Fruit fly (Drosophila melanogaster): Measurements from ENCODE around the gene mbm.

mbm gene

DNA sequence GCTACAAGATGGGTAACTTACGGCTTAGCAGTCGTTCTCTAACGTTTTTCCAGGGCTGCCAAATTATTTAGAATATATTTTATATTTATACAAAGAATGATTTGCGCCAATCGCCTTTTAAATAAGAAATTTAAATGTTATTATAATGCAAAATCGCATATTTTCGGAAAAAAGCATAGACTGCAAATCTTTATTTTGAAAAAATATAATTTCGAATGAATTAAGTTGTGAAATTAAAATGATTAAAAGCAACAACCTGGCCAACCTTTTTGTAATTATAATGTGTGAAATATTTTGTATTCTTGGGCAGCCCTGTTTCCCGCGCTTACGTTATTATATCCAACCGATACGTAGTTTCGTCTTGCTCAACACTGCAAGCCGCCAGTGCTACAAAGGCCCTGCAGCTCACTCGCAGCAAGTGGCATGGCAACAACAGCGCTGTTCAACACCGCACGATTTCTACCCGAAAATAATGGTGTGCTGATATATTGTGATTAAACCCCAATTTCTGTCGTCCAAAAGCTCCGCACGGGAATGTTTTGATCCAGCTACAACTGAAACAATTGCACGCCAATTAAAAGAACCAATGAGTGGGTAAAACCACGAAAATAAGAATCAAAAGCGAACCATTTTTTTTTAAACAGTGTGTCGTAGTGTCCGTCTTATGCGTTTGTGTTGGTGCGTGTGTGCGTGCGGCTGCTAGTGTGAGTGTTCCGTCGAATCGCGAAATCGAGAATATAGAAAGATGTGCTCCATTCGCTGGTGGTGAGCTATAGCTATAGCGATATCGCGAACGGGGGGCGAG is 24.2 kb upstream of the mbm start, which contains the start of gene Pi3K21B:
Gene Pi3K21B, plus strand, starts transcription at position 401 of the 805 bp plus-strand sequence.
- peak; percentile 100 for TF ChIP-seq Hr83 (GFP tag; optimal IDR thresholded peaks at IDR 0.05; ENCODE audit: poor library complexity, severe bottlenecking)
- no peak for TF ChIP-seq usp (GFP tag; optimal IDR thresholded peaks at IDR 0.05)
- peak; percentile 96 for TF ChIP-seq Jra (GFP tag; optimal IDR thresholded peaks at IDR 0.05)
- TF ChIP-seq sv (GFP tag; optimal IDR thresholded peaks at IDR 0.05), result peak; percentile 91
- TF ChIP-seq foxo (GFP tag; optimal IDR thresholded peaks at IDR 0.05), result peak; percentile 49 to 98
- TF ChIP-seq sage (GFP tag; optimal IDR thresholded peaks at IDR 0.05), result peak; percentile 71
- peak; percentile 92 for TF ChIP-seq Sp1 (GFP tag; optimal IDR thresholded peaks at IDR 0.05)
- no peak for TF ChIP-seq Rel (GFP tag; optimal IDR thresholded peaks at IDR 0.05)
- TF ChIP-seq Rel (tag; optimal IDR thresholded peaks at IDR 0.05), result peak; percentile 25
- peak; percentile 98 for TF ChIP-seq Hnf4 (GFP tag; optimal IDR thresholded peaks at IDR 0.05)
- TF ChIP-seq HLH106 (tag; optimal IDR thresholded peaks at IDR 0.05), result peak; percentile 93
- TF ChIP-seq brk (GFP tag; optimal IDR thresholded peaks at IDR 0.05), result peak; percentile 76
- peak; percentile 92 for TF ChIP-seq ey (GFP tag; optimal IDR thresholded peaks at IDR 0.05)
- TF ChIP-seq dl (GFP tag; optimal IDR thresholded peaks at IDR 0.05; ENCODE audit: insufficient read depth in 1 of 2, partially characterized antibody in 2 of 2), result no peak
- TF ChIP-seq Myc (optimal IDR thresholded peaks at IDR 0.05), result no peak
- TF ChIP-seq jim (GFP tag; optimal IDR thresholded peaks at IDR 0.05), result peak; percentile 92
- no peak for TF ChIP-seq GATAd (GFP tag; optimal IDR thresholded peaks at IDR 0.05)
- no peak for TF ChIP-seq lola (GFP tag; optimal IDR thresholded peaks at IDR 0.05)
- TF ChIP-seq Mio (GFP tag; optimal IDR thresholded peaks at IDR 0.05), result peak; percentile 89
- peak; percentile 95 for TF ChIP-seq rgr (GFP tag; optimal IDR thresholded peaks at IDR 0.05)
- TF ChIP-seq dmrt93B (GFP tag; optimal IDR thresholded peaks at IDR 0.05), result peak; percentile 86
- TF ChIP-seq Vsx2 (GFP tag; optimal IDR thresholded peaks at IDR 0.05; ENCODE audit: partially characterized antibody), result no peak
- peak; percentile 37 for TF ChIP-seq Dif (GFP tag; optimal IDR thresholded peaks at IDR 0.05; ENCODE audit: partially characterized antibody)
- TF ChIP-seq CG32264 (GFP tag; optimal IDR thresholded peaks at IDR 0.05), result peak; percentile 91
- peak; percentile 16 for TF ChIP-seq N (GFP tag; optimal IDR thresholded peaks at IDR 0.05)
- TF ChIP-seq CrebA (GFP tag; optimal IDR thresholded peaks at IDR 0.05; ENCODE audit: borderline replicate concordance), result no peak
- TF ChIP-seq dsf (GFP tag; optimal IDR thresholded peaks at IDR 0.05; ENCODE audit: borderline replicate concordance), result peak; percentile 93
- no peak for TF ChIP-seq Hr78 (GFP tag; optimal IDR thresholded peaks at IDR 0.05)
- peak; percentile 92 for TF ChIP-seq fru (GFP tag; optimal IDR thresholded peaks at IDR 0.05)
- peak; percentile 79 for TF ChIP-seq woc (GFP tag; optimal IDR thresholded peaks at IDR 0.05)
- peak; percentile 12 for TF ChIP-seq Dfd (GFP tag; optimal IDR thresholded peaks at IDR 0.05)
- no peak for TF ChIP-seq pan (optimal IDR thresholded peaks at IDR 0.05)
- no peak for TF ChIP-seq Abd-B (GFP tag; optimal IDR thresholded peaks at IDR 0.05)
- peak; percentile 89 for TF ChIP-seq OdsH (GFP tag; optimal IDR thresholded peaks at IDR 0.05)
- TF ChIP-seq psq (GFP tag; optimal IDR thresholded peaks at IDR 0.05), result peak; percentile 85
- TF ChIP-seq h (GFP tag; optimal IDR thresholded peaks at IDR 0.05), result peak; percentile 90
- peak; percentile 98 for TF ChIP-seq tai (GFP tag; optimal IDR thresholded peaks at IDR 0.05)
- peak; percentile 85 for TF ChIP-seq CG9705 (GFP tag; optimal IDR thresholded peaks at IDR 0.05)
- TF ChIP-seq br (GFP tag; optimal IDR thresholded peaks at IDR 0.05), result peak; percentile 94

Measured in whole organism, wandering third instar larva.